Fruit fly (Drosophila melanogaster) whole organism, embryonic: Measurements from ENCODE around the gene CG9240.

Source experiments
- Bteb2 ChIP-seq: fragments of 200-800 bp; sonication (Bioruptor generic); optimal IDR thresholded peaks from 2 replicates; lab custom pipeline; 2016; ENCODE audit warnings: missing biosample characterization, missing genetic modification characterization
- CG10274 ChIP-seq: fragments of 200-800 bp; sonication (Bioruptor generic); optimal IDR thresholded peaks from 3 replicates; lab custom pipeline; 2017; ENCODE audit warnings: missing biosample characterization, mild to moderate bottlenecking, missing genetic modification characterization
- CG10431 ChIP-seq: fragments of 200-800 bp; sonication (Bioruptor generic); optimal IDR thresholded peaks from 3 replicates; lab custom pipeline; 2018; ENCODE audit warnings: missing biosample characterization, mild to moderate bottlenecking, missing genetic modification characterization
- CG10462 ChIP-seq: fragments of 200-800 bp; sonication (Bioruptor generic); optimal IDR thresholded peaks from 2 replicates; lab custom pipeline; 2016; ENCODE audit warnings: missing biosample characterization, missing genetic modification characterization
- CG11085 ChIP-seq: fragments of 200-800 bp; sonication (Bioruptor generic); IDR thresholded peaks from 2 replicates; pipeline ENCODE4 v1.3.6; 2022; ENCODE audit warnings: missing biosample characterization, missing genetic modification characterization
- CG12104 ChIP-seq: fragments of 200-800 bp; sonication (Bioruptor generic); optimal IDR thresholded peaks from 3 replicates; lab custom pipeline; 2016; ENCODE audit warnings: missing biosample characterization, missing genetic modification characterization
- CG12155 ChIP-seq: fragments of 200-800 bp; sonication (Bioruptor generic); optimal IDR thresholded peaks from 3 replicates; lab custom pipeline; 2016; ENCODE audit warnings: missing biosample characterization, missing genetic modification characterization
- CG1233 ChIP-seq: fragments of 200-800 bp; sonication (Bioruptor generic); optimal IDR thresholded peaks from 4 replicates; lab custom pipeline; 2018; ENCODE audit warnings: missing biosample characterization, mild to moderate bottlenecking, missing genetic modification characterization
- CG13123 ChIP-seq: fragments of 200-800 bp; sonication (Bioruptor generic); optimal IDR thresholded peaks from 2 replicates; lab custom pipeline; 2016; ENCODE audit warnings: missing biosample characterization, missing genetic modification characterization
- CG13424 ChIP-seq: fragments of 200-800 bp; sonication (Bioruptor generic); optimal IDR thresholded peaks from 2 replicates; lab custom pipeline; 2019; ENCODE audit warnings: missing biosample characterization, mild to moderate bottlenecking, missing genetic modification characterization, moderate library complexity
- CG15601 ChIP-seq: fragments of 200-800 bp; sonication (Bioruptor generic); optimal IDR thresholded peaks from 3 replicates; lab custom pipeline; 2019; ENCODE audit warnings: missing biosample characterization, mild to moderate bottlenecking, missing genetic modification characterization, moderate library complexity
- CG17361 ChIP-seq: fragments of 200-800 bp; sonication (Bioruptor generic); IDR thresholded peaks from 3 replicates; pipeline ENCODE4 v1.3.6; 2022; ENCODE audit warnings: missing biosample characterization, missing genetic modification characterization
- CG17612 ChIP-seq: fragments of 200-800 bp; sonication (Bioruptor generic); IDR thresholded peaks from 2 replicates; pipeline ENCODE4 v1.3.6; 2022; ENCODE audit warnings: missing biosample characterization, missing genetic modification characterization
- CG18262 ChIP-seq: fragments of 200-800 bp; optimal IDR thresholded peaks from 3 replicates; lab custom pipeline; 2019; ENCODE audit warnings: missing biosample characterization, mild to moderate bottlenecking, missing genetic modification characterization, moderate library complexity
- CG18599 ChIP-seq: fragments of 200-800 bp; sonication (Bioruptor generic); optimal IDR thresholded peaks from 3 replicates; lab custom pipeline; 2017; ENCODE audit warnings: missing biosample characterization, missing genetic modification characterization, mild to moderate bottlenecking, moderate library complexity, missing genetic modification reagents
- CG3163 ChIP-seq: fragments of 200-800 bp; sonication (Bioruptor generic); optimal IDR thresholded peaks from 3 replicates; lab custom pipeline; 2016; ENCODE audit warnings: missing biosample characterization, missing genetic modification characterization
- CG32772 ChIP-seq: fragments of 200-800 bp; sonication (Bioruptor generic); IDR thresholded peaks from 2 replicates; pipeline ENCODE4 v1.3.6; 2022; ENCODE audit warnings: missing biosample characterization, missing genetic modification characterization
- CG3281 ChIP-seq: fragments of 200-800 bp; sonication (Bioruptor generic); optimal IDR thresholded peaks from 3 replicates; lab custom pipeline; 2017; ENCODE audit warnings: missing biosample characterization, mild to moderate bottlenecking, missing genetic modification characterization
- CG4820 ChIP-seq: fragments of 200-800 bp; sonication (Bioruptor generic); optimal IDR thresholded peaks from 3 replicates; lab custom pipeline; 2016; ENCODE audit warnings: missing biosample characterization, missing genetic modification characterization
- CG7357 ChIP-seq: fragments of 200-800 bp; sonication (Bioruptor generic); IDR thresholded peaks from 3 replicates; pipeline ENCODE4 v1.3.6; 2022; ENCODE audit warnings: missing biosample characterization, missing genetic modification characterization
- CG7839 ChIP-seq: fragments of 200-800 bp; sonication (Bioruptor generic); optimal IDR thresholded peaks from 3 replicates; lab custom pipeline; 2018; ENCODE audit warnings: missing biosample characterization, mild to moderate bottlenecking, missing genetic modification characterization, moderate library complexity
- CrebB ChIP-seq: fragments of 200-800 bp; sonication (Bioruptor generic); optimal IDR thresholded peaks from 3 replicates; lab custom pipeline; 2018; ENCODE audit warnings: missing biosample characterization, mild to moderate bottlenecking, missing genetic modification characterization
- Deaf1 ChIP-seq: fragments of 200-800 bp; optimal IDR thresholded peaks from 3 replicates; lab custom pipeline; 2019; ENCODE audit warnings: missing biosample characterization, mild to moderate bottlenecking, missing genetic modification characterization, moderate library complexity
- Dip2 ChIP-seq: fragments of 200-800 bp; sonication (Bioruptor generic); IDR thresholded peaks from 2 replicates; pipeline ENCODE4 v1.3.6; 2022; ENCODE audit warnings: missing biosample characterization, missing genetic modification characterization
- Dref ChIP-seq: fragments of 200-800 bp; sonication (Bioruptor generic); IDR thresholded peaks from 2 replicates; pipeline ENCODE4 v1.3.6; 2022; ENCODE audit warnings: missing biosample characterization, missing genetic modification characterization
- Elba2 ChIP-seq: fragments of 200-800 bp; sonication (Bioruptor generic); optimal IDR thresholded peaks from 3 replicates; lab custom pipeline; 2016; ENCODE audit warnings: missing biosample characterization, missing genetic modification characterization
- HLH4C ChIP-seq: fragments of 200-800 bp; sonication (Bioruptor generic); IDR thresholded peaks from 3 replicates; pipeline ENCODE4 v1.3.6; 2022; ENCODE audit warnings: missing biosample characterization, missing genetic modification characterization; ENCODE audit not compliant: partially characterized antibody
- Med ChIP-seq: fragments of 200-800 bp; sonication (Bioruptor generic); peaks from one replicate; lab custom pipeline; 2016; ENCODE audit warnings: missing biosample characterization, missing genetic modification characterization, mild to moderate bottlenecking, inconsistent platforms, moderate library complexity
- Myb ChIP-seq: fragments of 200-800 bp; sonication (Bioruptor generic); optimal IDR thresholded peaks from 2 replicates; lab custom pipeline; 2016; ENCODE audit warnings: missing biosample characterization, missing genetic modification characterization
- Ravus ChIP-seq: fragments of 200-800 bp; sonication (Bioruptor generic); IDR thresholded peaks from 2 replicates; pipeline ENCODE4 v1.3.6; 2022; ENCODE audit warnings: missing biosample characterization, missing genetic modification characterization
- Spps ChIP-seq: fragments of 200-800 bp; sonication (Bioruptor generic); optimal IDR thresholded peaks from 2 replicates; lab custom pipeline; 2018; ENCODE audit warnings: missing biosample characterization, mild to moderate bottlenecking, missing genetic modification characterization
- btn ChIP-seq: fragments of 200-800 bp; sonication (Bioruptor generic); optimal IDR thresholded peaks from 2 replicates; lab custom pipeline; 2016; ENCODE audit warnings: missing biosample characterization, missing genetic modification characterization
- chif ChIP-seq, 2 experiments: fragments of 200-800 bp; sonication (Bioruptor generic); optimal IDR thresholded peaks; 3 replicates each; lab custom pipeline; 2016; ENCODE audit warnings: missing biosample characterization in 2 of 2, missing genetic modification characterization in 2 of 2
- corto ChIP-seq: fragments of 200-800 bp; sonication (Bioruptor generic); optimal IDR thresholded peaks from 2 replicates; lab custom pipeline; 2016; ENCODE audit warnings: missing biosample characterization, mild to moderate bottlenecking, missing genetic modification characterization, moderate library complexity
- disco-r ChIP-seq: fragments of 200-800 bp; sonication (Bioruptor generic); optimal IDR thresholded peaks from 2 replicates; lab custom pipeline; 2016; ENCODE audit warnings: missing biosample characterization, missing genetic modification characterization
- eve ChIP-seq, 2 experiments: fragments of >200 bp; optimal IDR thresholded peaks; 2 replicates each; lab custom pipeline; 2017; ENCODE audit warnings: missing biosample characterization in 2 of 2, missing genetic modification characterization in 2 of 2
- exex ChIP-seq: fragments of 200-800 bp; sonication (Bioruptor generic); optimal IDR thresholded peaks from 4 replicates; lab custom pipeline; 2018; ENCODE audit warnings: missing biosample characterization, mild to moderate bottlenecking, missing genetic modification characterization, moderate library complexity
- grau ChIP-seq: fragments of 200-800 bp; optimal IDR thresholded peaks from 3 replicates; lab custom pipeline; 2019; ENCODE audit warnings: missing biosample characterization, mild to moderate bottlenecking, missing genetic modification characterization, moderate library complexity
- ind ChIP-seq: fragments of 200-800 bp; sonication (Bioruptor generic); optimal IDR thresholded peaks from 3 replicates; lab custom pipeline; 2016; ENCODE audit warnings: missing biosample characterization, missing genetic modification characterization
- jing ChIP-seq: fragments of 200-800 bp; sonication (Bioruptor generic); optimal IDR thresholded peaks from 2 replicates; lab custom pipeline; 2018; ENCODE audit warnings: missing biosample characterization, mild to moderate bottlenecking, missing genetic modification characterization
- kay ChIP-seq: fragments of 200-800 bp; sonication (Bioruptor generic); optimal IDR thresholded peaks from 2 replicates; lab custom pipeline; 2016; ENCODE audit warnings: missing biosample characterization, missing genetic modification characterization
- klu ChIP-seq: fragments of 200-800 bp; sonication (Bioruptor generic); IDR thresholded peaks from 2 replicates; pipeline ENCODE4 v1.3.6; 2022; ENCODE audit warnings: missing biosample characterization, missing genetic modification characterization
- lola ChIP-seq, 3 experiments: fragments of >200 bp in 2 of 3; fragments of 200-800 bp in 1 of 3; sonication (Bioruptor generic) in 1 of 3; optimal IDR thresholded peaks; 2 replicates each; lab custom pipeline; 2017 to 2019; ENCODE audit warnings: missing biosample characterization in 3 of 3, missing genetic modification characterization in 3 of 3, mild to moderate bottlenecking in 1 of 3, moderate library complexity in 1 of 3
- nom ChIP-seq: fragments of 200-800 bp; sonication (Bioruptor generic); optimal IDR thresholded peaks from 2 replicates; lab custom pipeline; 2017; ENCODE audit warnings: missing biosample characterization, missing genetic modification characterization, mild to moderate bottlenecking, moderate library complexity, missing genetic modification reagents
- odd ChIP-seq: fragments of 200-800 bp; sonication (Bioruptor generic); optimal IDR thresholded peaks from 2 replicates; lab custom pipeline; 2017; ENCODE audit warnings: missing biosample characterization, mild to moderate bottlenecking, missing genetic modification characterization
- pros ChIP-seq: fragments of 200-800 bp; sonication (Bioruptor generic); optimal IDR thresholded peaks from 3 replicates; lab custom pipeline; 2019; ENCODE audit warnings: missing biosample characterization, mild to moderate bottlenecking, missing genetic modification characterization, moderate library complexity
- psq ChIP-seq: fragments of 200-800 bp; sonication (Bioruptor generic); optimal IDR thresholded peaks from 2 replicates; lab custom pipeline; 2017; ENCODE audit warnings: missing biosample characterization, missing genetic modification characterization
- pum ChIP-seq: fragments of 200-800 bp; sonication (Bioruptor generic); optimal IDR thresholded peaks from 2 replicates; lab custom pipeline; 2016; ENCODE audit warnings: missing biosample characterization, missing genetic modification characterization
- sens ChIP-seq: fragments of 200-800 bp; sonication (Bioruptor generic); peaks from one replicate; lab custom pipeline; 2016; ENCODE audit warnings: missing biosample characterization, missing genetic modification characterization
- tx ChIP-seq: fragments of 200-800 bp; sonication (Bioruptor generic); optimal IDR thresholded peaks from 2 replicates; lab custom pipeline; 2016; ENCODE audit warnings: missing biosample characterization, missing genetic modification characterization
- usp ChIP-seq: fragments of >200 bp; optimal IDR thresholded peaks from 2 replicates; lab custom pipeline; 2017; ENCODE audit warnings: missing biosample characterization, missing genetic modification characterization

The CG9240 gene

DNA sequence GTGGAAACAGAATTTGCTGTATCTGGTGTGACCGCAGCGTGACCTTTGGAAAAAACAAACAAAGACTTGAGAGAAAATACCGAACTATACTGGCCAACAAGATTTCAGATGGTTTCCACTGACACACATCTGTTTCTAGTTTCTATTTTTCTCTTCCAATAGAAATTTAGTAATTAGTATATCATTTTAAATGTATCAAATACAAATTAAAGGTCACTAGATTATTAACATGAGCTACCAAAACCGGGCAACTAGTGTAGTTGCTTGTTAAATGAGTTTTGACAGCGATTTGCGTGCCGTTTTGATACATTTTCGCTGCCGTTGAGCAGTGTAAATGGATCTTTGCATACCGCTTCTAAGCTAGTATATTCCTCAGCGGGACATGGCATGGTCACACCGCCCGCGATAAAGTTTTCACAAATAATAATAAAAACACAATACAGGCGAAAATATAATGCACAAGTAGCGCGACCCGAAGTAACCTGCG, 2.7 kb upstream of the CG9240 start, which contains the start of the genes Pis and Hap40 (continued):
- TF ChIP-seq CG1233 (GFP tag; lab: Kevin White, UChicago): peak; percentile 37
- TF ChIP-seq CG18599 (GFP tag; lab: Kevin White, UChicago): no peak
- peak; percentile 22 for TF ChIP-seq CG13123 (GFP tag; lab: Kevin White, UChicago)
- no peak for TF ChIP-seq Bteb2 (GFP tag; lab: Kevin White, UChicago)
- peak; percentile 62 for TF ChIP-seq CG3281 (GFP tag; lab: Kevin White, UChicago)
- TF ChIP-seq kay (GFP tag; lab: Kevin White, UChicago): peak; percentile 16
- no peak for TF ChIP-seq exex (tag; lab: Kevin White, UChicago)
- TF ChIP-seq sens (GFP tag; lab: Kevin White, UChicago): peak; percentile 91
- TF ChIP-seq Dip2 (GFP tag; lab: Robert Waterston, UW): no peak
- peak; percentile 27 for TF ChIP-seq CG10462 (GFP tag; lab: Kevin White, UChicago)
- peak in 1 of 3 experiments; percentile 77 for TF ChIP-seq lola (GFP tag; optimal IDR thresholded peaks at IDR 0.05; lab: Kevin White, UChicago)
- TF ChIP-seq disco-r: no peak
- TF ChIP-seq CG13424 (tag; lab: Kevin White, UChicago): peak; percentile 82
- no peak for TF ChIP-seq odd (GFP tag; lab: Kevin White, UChicago)
- peak; percentile 80 for TF ChIP-seq ind (GFP tag; lab: Kevin White, UChicago)
- peak; percentile 90 for TF ChIP-seq CG15601 (tag; lab: Kevin White, UChicago)
- no peak for TF ChIP-seq usp (GFP tag; lab: Kevin White, UChicago)
- peak; percentile 71 for TF ChIP-seq CG12155 (GFP tag; lab: Kevin White, UChicago)
- 0 out of 2 replicates have a peak, but pooled peaks have one; percentile 15 for TF ChIP-seq Dref (GFP tag; lab: Robert Waterston, UW)
- no peak for TF ChIP-seq corto (GFP tag; lab: Kevin White, UChicago)
- TF ChIP-seq CG17361 (GFP tag; lab: Robert Waterston, UW): peak; percentile 88
- TF ChIP-seq CG7839 (tag; lab: Kevin White, UChicago): peak; percentile 82
- peak; percentile 43 for TF ChIP-seq tx
- TF ChIP-seq CG7357 (GFP tag; lab: Robert Waterston, UW): peak; percentile 97
- peak; percentile 25 for TF ChIP-seq psq (GFP tag; lab: Kevin White, UChicago)
- TF ChIP-seq CG11085 (GFP tag; lab: Robert Waterston, UW): peak; percentile 46; the same call in 1 of the 2 replicates
- no peak for TF ChIP-seq CG3163 (GFP tag; lab: Kevin White, UChicago)
- peak; percentile 71 for TF ChIP-seq CG18262 (tag; lab: Kevin White, UChicago)
- no peak for TF ChIP-seq CG17612 (GFP tag; lab: Robert Waterston, UW)
- no peak for TF ChIP-seq jing
- TF ChIP-seq Spps (tag; lab: Kevin White, UChicago): peak; percentile 11
- TF ChIP-seq Deaf1 (tag; lab: Kevin White, UChicago): peak; percentile 23
- TF ChIP-seq Elba2 (GFP tag; lab: Kevin White, UChicago): no peak
- TF ChIP-seq CG10274 (GFP tag; lab: Kevin White, UChicago): no peak
- TF ChIP-seq eve (GFP tag; optimal IDR thresholded peaks at IDR 0.05; lab: Kevin White, UChicago): no peak
- peak; percentile 23 for TF ChIP-seq CG10431 (GFP tag; lab: Kevin White, UChicago)
- peak; percentile 62; the same call in 1 of the 2 replicates for TF ChIP-seq klu (GFP tag; lab: Robert Waterston, UW)
- TF ChIP-seq grau (tag; lab: Kevin White, UChicago): peak; percentile 84
- TF ChIP-seq HLH4C (GFP tag; lab: Robert Waterston, UW): no peak
- TF ChIP-seq CG4820: peak; percentile 57
- TF ChIP-seq Myb (GFP tag; lab: Kevin White, UChicago): peak; percentile 18
- peak; percentile 60 for TF ChIP-seq CG12104
- TF ChIP-seq CG32772 (GFP tag; lab: Robert Waterston, UW): peak; percentile 73
- TF ChIP-seq pros: no peak
- no peak for TF ChIP-seq Ravus (GFP tag; lab: Robert Waterston, UW)
- TF ChIP-seq nom (GFP tag; lab: Kevin White, UChicago): no peak
- TF ChIP-seq Med: peak; percentile 87
- no peak for TF ChIP-seq btn
- TF ChIP-seq pum (GFP tag; lab: Kevin White, UChicago): peak; percentile 49
- TF ChIP-seq chif (GFP tag; optimal IDR thresholded peaks at IDR 0.05; lab: Kevin White, UChicago): peak; percentile 7 to 61
- no peak for TF ChIP-seq CrebB (tag; lab: Kevin White, UChicago)
